Worm (Caenorhabditis elegans) whole organism, early embryonic: ENCODE measurements around the gene T16G1.4.

Experiments used
- B0310.2 ChIP-seq: sonication (generic microtip); optimal IDR thresholded peaks from 2 replicates; lab custom pipeline; 2016; ENCODE audit warnings: mild to moderate bottlenecking, missing genetic modification characterization, missing compliant biosample characterization
- F13C5.2 ChIP-seq: sonication (generic microtip); optimal IDR thresholded peaks from 2 replicates; lab custom pipeline; 2017; ENCODE audit warnings: mild to moderate bottlenecking, missing genetic modification characterization, inconsistent platforms, missing compliant biosample characterization
- aly-1 ChIP-seq: sonication (generic microtip); optimal IDR thresholded peaks from 2 replicates; lab custom pipeline; 2016; ENCODE audit warnings: missing genetic modification characterization, missing compliant biosample characterization
- ama-1 ChIP-seq: fragments of 150-350 bp; optimal IDR thresholded peaks from 2 replicates; lab custom pipeline; 2014
- ceh-13 ChIP-seq: fragments of 200-800 bp; sonication (Bioruptor generic); optimal IDR thresholded peaks from 2 replicates; lab custom pipeline; 2018; ENCODE audit warnings: mild to moderate bottlenecking, missing genetic modification characterization, missing compliant biosample characterization
- ceh-36 ChIP-seq: sonication (generic microtip); optimal IDR thresholded peaks from 2 replicates; lab custom pipeline; 2016; ENCODE audit warnings: missing genetic modification characterization, inconsistent platforms, missing compliant biosample characterization
- ets-7 ChIP-seq: sonication (generic microtip); optimal IDR thresholded peaks from 2 replicates; lab custom pipeline; 2016; ENCODE audit warnings: missing genotype, missing genetic modification characterization, missing compliant biosample characterization
- flt-1 ChIP-seq: fragments of 200-800 bp; sonication (Bioruptor generic); IDR thresholded peaks from 2 replicates; pipeline ENCODE4 v1.3.6; 2022; ENCODE audit warnings: missing genetic modification characterization, missing compliant biosample characterization
- hmbx-1 ChIP-seq: sonication (generic microtip); optimal IDR thresholded peaks from 2 replicates; lab custom pipeline; 2016; ENCODE audit warnings: mild to moderate bottlenecking, missing genetic modification characterization, missing compliant biosample characterization
- hmg-4 ChIP-seq: fragments of 200-800 bp; sonication (Bioruptor generic); optimal IDR thresholded peaks from 2 replicates; lab custom pipeline; 2018; ENCODE audit warnings: mild to moderate bottlenecking, missing genetic modification characterization, missing compliant biosample characterization
- hnd-1 ChIP-seq: sonication (generic microtip); optimal IDR thresholded peaks from 2 replicates; lab custom pipeline; 2016; ENCODE audit warnings: missing genetic modification characterization, missing compliant biosample characterization
- pes-1 ChIP-seq: fragments of 200-800 bp; sonication (Bioruptor generic); IDR thresholded peaks from 2 replicates; pipeline ENCODE4 v1.3.6; 2022; ENCODE audit warnings: missing genetic modification reagents, missing genetic modification characterization, missing compliant biosample characterization
- scrt-1 ChIP-seq: fragments of 200-800 bp; sonication (Bioruptor generic); IDR thresholded peaks from 2 replicates; pipeline ENCODE4 v1.3.6; 2022; ENCODE audit warnings: missing genetic modification characterization, missing compliant biosample characterization
- sea-1 ChIP-seq: fragments of 200-800 bp; sonication (Bioruptor generic); conservative IDR thresholded peaks from 2 replicates; pipeline ENCODE4 v1.3.6; 2022; ENCODE audit warnings: missing genetic modification characterization, missing compliant biosample characterization
- tbx-11 ChIP-seq: fragments of 200-800 bp; sonication (Bioruptor generic); IDR thresholded peaks from 2 replicates; pipeline ENCODE4 v1.3.6; 2022; ENCODE audit warnings: missing genetic modification characterization, missing compliant biosample characterization
- tbx-37 ChIP-seq: fragments of 200-800 bp; sonication (Bioruptor generic); conservative IDR thresholded peaks from 2 replicates; pipeline ENCODE4 v1.3.6; 2022; ENCODE audit warnings: missing genetic modification reagents, missing genetic modification characterization, missing compliant biosample characterization
- tra-4 ChIP-seq: sonication (generic microtip); optimal IDR thresholded peaks from 2 replicates; lab custom pipeline; 2017; ENCODE audit warnings: missing genetic modification characterization, missing compliant biosample characterization

T16G1.4 gene

ce11 chrV:12941797-12942474 lies at the start of gene T16G1.4:
Gene T16G1.4, minus strand, starts transcription at chrV:12941847.
- no peak for TF ChIP-seq tra-4 (tag; lab: Kevin White, UChicago)
- TF ChIP-seq sea-1 (GFP tag; lab: Robert Waterston, UW) = no peak
- TF ChIP-seq B0310.2 (tag; lab: Kevin White, UChicago) = no peak
- no peak for TF ChIP-seq hmg-4 (GFP tag; lab: Kevin White, UChicago)
- no peak for TF ChIP-seq aly-1 (tag; lab: Kevin White, UChicago)
- no peak for TF ChIP-seq pes-1 (GFP tag; lab: Robert Waterston, UW)
- TF ChIP-seq tbx-11 = no peak
- TF ChIP-seq ama-1 (lab: Kevin White, UChicago) = no peak
- TF ChIP-seq ceh-13 (GFP tag; lab: Kevin White, UChicago) = no peak
- no peak for TF ChIP-seq ets-7 (tag; lab: Kevin White, UChicago)
- TF ChIP-seq hnd-1 (tag; lab: Kevin White, UChicago) = no peak
- TF ChIP-seq ceh-36 = no peak

- TF ChIP-seq pes-1 (GFP tag; lab: Robert Waterston, UW) (no peak), tbx-37 (GFP tag; lab: Robert Waterston, UW) (no peak), tbx-11 (no peak), hmbx-1 (no peak), tra-4 (tag; lab: Kevin White, UChicago) (no peak), B0310.2 (tag; lab: Kevin White, UChicago) (no peak), scrt-1 (GFP tag; lab: Robert Waterston, UW) (no peak), F13C5.2 (tag; lab: Kevin White, UChicago) (no peak), flt-1 (no peak), ceh-13 (GFP tag; lab: Kevin White, UChicago) (no peak), aly-1 (tag; lab: Kevin White, UChicago) (no peak), ama-1 (lab: Kevin White, UChicago) (no peak), hmg-4 (GFP tag; lab: Kevin White, UChicago) (no peak), ets-7 (tag; lab: Kevin White, UChicago) (no peak)
These were observed 46.6 kb upstream of the T16G1.4 start, which contains the start of gene F15B9.8 for ce11 chrV:12988256-12988655. Gene F15B9.8, plus strand, starts transcription at chrV:12988556.

- TF ChIP-seq scrt-1 (GFP tag; lab: Robert Waterston, UW) (no peak), tbx-11 (no peak), ets-7 (tag; lab: Kevin White, UChicago) (no peak), tbx-37 (GFP tag; lab: Robert Waterston, UW) (no peak), ceh-13 (GFP tag; lab: Kevin White, UChicago) (no peak), pes-1 (GFP tag; lab: Robert Waterston, UW) (no peak), ama-1 (lab: Kevin White, UChicago) (no peak), hnd-1 (tag; lab: Kevin White, UChicago) (no peak), hmg-4 (GFP tag; lab: Kevin White, UChicago) (no peak), flt-1 (no peak), sea-1 (GFP tag; lab: Robert Waterston, UW) (no peak), hmbx-1 (no peak), B0310.2 (tag; lab: Kevin White, UChicago) (no peak), ceh-36 (no peak), tra-4 (tag; lab: Kevin White, UChicago) (no peak), F13C5.2 (tag; lab: Kevin White, UChicago) (no peak), aly-1 (tag; lab: Kevin White, UChicago) (no peak)
These were observed 45.4 kb upstream of the T16G1.4 start, which contains the start of gene shw-3 for ce11 chrV:12987061-12987460. Gene shw-3, minus strand, starts transcription at chrV:12987161.

- TF ChIP-seq F13C5.2 (tag; lab: Kevin White, UChicago) = no peak
- TF ChIP-seq aly-1 (tag; lab: Kevin White, UChicago) = no peak
- no peak for TF ChIP-seq hmbx-1
- TF ChIP-seq flt-1 = no peak
- TF ChIP-seq pes-1 (GFP tag; lab: Robert Waterston, UW) = no peak
- TF ChIP-seq ceh-36 = no peak
- TF ChIP-seq ets-7 (tag; lab: Kevin White, UChicago) = no peak
- no peak for TF ChIP-seq scrt-1 (GFP tag; lab: Robert Waterston, UW)
- no peak for TF ChIP-seq ama-1 (lab: Kevin White, UChicago)
- TF ChIP-seq ceh-13 (GFP tag; lab: Kevin White, UChicago) = no peak
- no peak for TF ChIP-seq hnd-1 (tag; lab: Kevin White, UChicago)
- TF ChIP-seq sea-1 (GFP tag; lab: Robert Waterston, UW) = no peak
- TF ChIP-seq tbx-11 = no peak
- TF ChIP-seq tra-4 (tag; lab: Kevin White, UChicago) = no peak
- no peak for TF ChIP-seq tbx-37 (GFP tag; lab: Robert Waterston, UW)
- no peak for TF ChIP-seq B0310.2 (tag; lab: Kevin White, UChicago)
These were observed 32.4 kb upstream of the T16G1.4 start for ce11 chrV:12974047-12974446.

- TF ChIP-seq B0310.2 (tag; lab: Kevin White, UChicago) (no peak), scrt-1 (GFP tag; lab: Robert Waterston, UW) (no peak), pes-1 (GFP tag; lab: Robert Waterston, UW) (no peak), aly-1 (tag; lab: Kevin White, UChicago) (no peak), ceh-36 (no peak), hnd-1 (tag; lab: Kevin White, UChicago) (no peak), ceh-13 (GFP tag; lab: Kevin White, UChicago) (no peak)
These were observed 29.0 kb upstream of the T16G1.4 start, which contains the start of gene pnn-1 for ce11 chrV:12970575-12971160. Gene pnn-1, plus strand, starts transcription at chrV:12971110.

- TF ChIP-seq ceh-13 (GFP tag; lab: Kevin White, UChicago) (no peak), sea-1 (GFP tag; lab: Robert Waterston, UW) (no peak), scrt-1 (GFP tag; lab: Robert Waterston, UW) (no peak), B0310.2 (tag; lab: Kevin White, UChicago) (no peak), pes-1 (GFP tag; lab: Robert Waterston, UW) (no peak), hmg-4 (GFP tag; lab: Kevin White, UChicago) (no peak), flt-1 (no peak), aly-1 (tag; lab: Kevin White, UChicago) (no peak), ama-1 (lab: Kevin White, UChicago) (no peak), ceh-36 (no peak), tbx-11 (no peak), tra-4 (tag; lab: Kevin White, UChicago) (no peak), ets-7 (tag; lab: Kevin White, UChicago) (no peak), hnd-1 (tag; lab: Kevin White, UChicago) (no peak), hmbx-1 (no peak), tbx-37 (GFP tag; lab: Robert Waterston, UW) (no peak), F13C5.2 (tag; lab: Kevin White, UChicago) (no peak)
These were observed 26.9 kb upstream of the T16G1.4 start, which contains the start of gene lin-46 for ce11 chrV:12968555-12968954. Gene lin-46, plus strand, starts transcription at chrV:12968855.
